Worm (Caenorhabditis elegans) whole organism, midembryonic: ENCODE measurements around the gene coq-2.

Experiments used
- T22C8.4 ChIP-seq: fragments of 200-800 bp; sonication (Bioruptor generic); IDR thresholded peaks from 2 replicates; pipeline ENCODE4 v1.3.6; 2022; ENCODE audit warnings: missing genetic modification characterization, missing compliant biosample characterization
- flt-1 ChIP-seq: fragments of 200-800 bp; sonication (Bioruptor generic); IDR thresholded peaks from 2 replicates; pipeline ENCODE4 v1.3.6; 2022; ENCODE audit warnings: missing genetic modification characterization, missing compliant biosample characterization
- ref-1 ChIP-seq: fragments of 200-800 bp; sonication (Bioruptor generic); conservative IDR thresholded peaks from 2 replicates; pipeline ENCODE4 v1.3.6; 2022; ENCODE audit warnings: missing genetic modification reagents, missing genetic modification characterization, missing compliant biosample characterization
- ztf-29 ChIP-seq: fragments of 200-800 bp; sonication (Bioruptor generic); IDR thresholded peaks from 2 replicates; pipeline ENCODE4 v1.3.6; 2022; ENCODE audit warnings: missing genetic modification reagents, missing genetic modification characterization, missing compliant biosample characterization

ce11 chrIII:6970744-6971143 is 35.0 kb downstream of the coq-2 start:
- TF ChIP-seq ztf-29 (GFP tag; lab: Robert Waterston, UW) (no peak), ref-1 (GFP tag; lab: Robert Waterston, UW) (no peak), T22C8.4 (GFP tag; lab: Robert Waterston, UW) (no peak), flt-1 (no peak)
